Worm (Caenorhabditis elegans) whole organism, L4/young adult: Measurements from ENCODE around the gene C14A6.13.

ENCODE experiments used
- W03F9.2 ChIP-seq: fragments of 150-350 bp; optimal IDR thresholded peaks from 2 replicates; lab custom pipeline; 2014; ENCODE audit warnings: missing biosample characterization, missing genetic modification characterization
- him-1 ChIP-seq: sonication (generic microtip); optimal IDR thresholded peaks from 2 replicates; lab custom pipeline; 2016; ENCODE audit warnings: missing genotype, missing genetic modification reagents, missing genetic modification characterization, missing compliant biosample characterization

DNA sequence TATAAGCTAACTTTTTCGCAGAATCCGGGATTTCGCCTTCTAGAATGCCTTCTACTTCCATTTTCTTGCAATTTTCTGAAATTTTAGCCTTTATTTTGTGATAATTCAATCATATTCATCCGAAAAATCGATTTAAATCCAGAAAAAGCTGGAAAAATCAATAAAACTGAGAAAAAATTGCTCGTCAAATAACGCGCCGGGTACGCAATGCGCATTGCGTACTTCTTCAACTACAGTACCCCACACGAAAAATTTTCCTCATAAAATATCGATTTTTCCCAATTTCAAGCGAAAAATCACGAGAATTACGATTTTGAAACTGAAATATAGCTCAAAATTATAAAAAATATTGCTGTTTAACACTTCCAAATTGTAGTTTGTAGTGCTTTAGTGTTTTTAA lies 30.1 kb downstream of the C14A6.13 start, which contains the start of gene Y37H2A.12:
- TF ChIP-seq him-1 (tag; lab: Kevin White, UChicago) (no peak), W03F9.2 (tag; lab: Kevin White, UChicago) (no peak)
